Worm (Caenorhabditis elegans) whole organism, L3 larva: ENCODE results near the gene R13H4.5.

ENCODE experiments used
- ceh-28 ChIP-seq: fragments of 150-350 bp; optimal IDR thresholded peaks from 2 replicates; lab custom pipeline; 2014; ENCODE audit warnings: missing biosample characterization, missing genetic modification reagents, missing genetic modification characterization
- egl-27 ChIP-seq: sonication (generic microtip); optimal IDR thresholded peaks from 4 replicates; lab custom pipeline; 2017; ENCODE audit warnings: missing biosample characterization, missing genetic modification reagents, missing genetic modification characterization
- fkh-10 ChIP-seq: sonication (generic microtip); optimal IDR thresholded peaks from 2 replicates; lab custom pipeline; 2017; ENCODE audit warnings: missing biosample characterization, missing genetic modification reagents, missing genetic modification characterization
- lin-39 ChIP-seq: fragments of 150-350 bp; optimal IDR thresholded peaks from 2 replicates; lab custom pipeline; 2018; ENCODE audit warnings: missing biosample characterization, missing genetic modification reagents, missing genetic modification characterization
- mdl-1 ChIP-seq: fragments of 150-350 bp; optimal IDR thresholded peaks from 2 replicates; lab custom pipeline; 2014; ENCODE audit warnings: missing biosample characterization, missing genetic modification characterization
- nhr-25 ChIP-seq: sonication (generic microtip); optimal IDR thresholded peaks from 2 replicates; lab custom pipeline; 2017; ENCODE audit warnings: missing biosample characterization, missing genetic modification characterization
- pha-4 ChIP-seq: fragments of 150-350 bp; optimal IDR thresholded peaks from 2 replicates; lab custom pipeline; 2014; ENCODE audit warnings: missing biosample characterization, missing genetic modification reagents, missing genetic modification characterization
- unc-39 ChIP-seq: sonication (generic microtip); optimal IDR thresholded peaks from 4 replicates; lab custom pipeline; 2017; ENCODE audit warnings: missing biosample characterization, missing genetic modification characterization
- unc-62 ChIP-seq: fragments of 150-350 bp; sonication (generic microtip); optimal IDR thresholded peaks from 4 replicates; lab custom pipeline; 2014; ENCODE audit warnings: missing biosample characterization, missing genetic modification reagents, missing genetic modification characterization

ce11 chrV:11852305-11852704, 8.2 kb upstream of the R13H4.5 start:
- no peak for TF ChIP-seq unc-62 (GFP tag; lab: Kevin White, UChicago)
- TF ChIP-seq fkh-10 (GFP tag; lab: Kevin White, UChicago), result no peak
- no peak for TF ChIP-seq unc-39 (tag; lab: Kevin White, UChicago)
- TF ChIP-seq pha-4 (tag; lab: Kevin White, UChicago), result no peak
- no peak for TF ChIP-seq egl-27 (tag; lab: Kevin White, UChicago)
- TF ChIP-seq lin-39 (tag; lab: Kevin White, UChicago), result peak; percentile 15
- TF ChIP-seq ceh-28 (tag; lab: Kevin White, UChicago), result no peak
- no peak for TF ChIP-seq nhr-25 (tag; lab: Kevin White, UChicago)
- no peak for TF ChIP-seq mdl-1 (tag; lab: Kevin White, UChicago)
